Fruit fly (Drosophila melanogaster): ENCODE data around the gene Cat.
A peak's percentile ranks its signal among the peaks of the same experiment; 100 is the strongest.

The Cat gene

DNA sequence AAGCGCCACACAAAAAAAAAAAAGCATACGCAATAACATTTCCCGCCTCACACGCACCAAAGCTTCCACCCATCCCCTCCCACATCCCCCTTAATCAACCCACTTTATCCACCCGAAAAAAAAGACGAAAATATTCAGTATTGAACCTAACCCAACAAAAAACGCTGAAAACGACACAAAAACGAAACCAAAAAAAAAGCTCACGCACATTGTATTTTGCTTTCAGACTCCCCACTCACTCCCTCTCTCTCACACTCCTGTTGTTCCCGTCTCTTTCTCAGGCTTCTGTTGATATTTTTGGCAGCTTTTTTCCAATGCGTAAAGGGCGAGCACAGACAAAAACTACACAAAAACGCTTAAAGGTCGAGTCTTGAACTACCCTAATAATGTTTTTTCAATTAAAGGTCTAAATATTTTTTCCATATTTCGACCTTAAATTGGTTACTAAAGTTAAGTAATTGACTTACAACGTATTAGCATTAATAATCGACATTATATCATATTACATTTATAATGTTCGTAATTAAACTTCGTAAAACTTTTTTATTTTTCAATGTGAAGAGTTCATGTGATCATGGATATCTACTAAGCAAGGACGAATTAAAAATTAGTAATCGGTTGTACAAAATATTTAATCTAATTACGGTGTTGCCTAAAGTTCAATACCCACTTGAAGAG lies 35.8 kb upstream of the Cat start:
- peak; percentile 26 for TF ChIP-seq woc (GFP tag; optimal IDR thresholded peaks at IDR 0.05)
- no peak for TF ChIP-seq HLH106 (tag; optimal IDR thresholded peaks at IDR 0.05)
- TF ChIP-seq foxo (GFP tag; optimal IDR thresholded peaks at IDR 0.05) = peak in 1 of 2 experiments; percentile 23
- peak; percentile 4 for TF ChIP-seq fru (GFP tag; optimal IDR thresholded peaks at IDR 0.05)
- no peak for TF ChIP-seq usp (GFP tag; optimal IDR thresholded peaks at IDR 0.05)
- no peak for TF ChIP-seq dmrt93B (GFP tag; optimal IDR thresholded peaks at IDR 0.05)
- peak; percentile 29 for TF ChIP-seq sv (GFP tag; optimal IDR thresholded peaks at IDR 0.05)
- peak; percentile 18 for TF ChIP-seq Sp1 (GFP tag; optimal IDR thresholded peaks at IDR 0.05)

DNA sequence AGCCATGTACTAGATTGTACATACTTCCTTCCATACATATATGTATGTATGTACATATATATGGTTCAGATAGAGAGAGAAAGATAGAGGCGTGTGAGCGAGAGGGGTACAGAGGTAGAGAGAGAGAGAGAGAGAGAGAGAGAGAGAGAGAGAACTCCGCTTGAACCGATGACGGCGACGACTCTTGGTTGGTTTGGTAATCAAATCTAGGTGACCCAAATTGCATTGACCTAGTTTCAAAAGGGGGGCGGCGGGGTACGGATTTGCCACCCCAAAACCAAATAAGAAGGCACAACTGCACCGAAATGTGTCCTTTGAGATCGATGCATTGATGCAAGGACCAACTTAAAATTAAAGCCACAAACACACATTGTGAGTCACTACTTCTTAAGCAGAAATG lies 34.5 kb upstream of the Cat start:
- TF ChIP-seq dsf (GFP tag; optimal IDR thresholded peaks at IDR 0.05; ENCODE audit: borderline replicate concordance) (no peak), h (GFP tag; optimal IDR thresholded peaks at IDR 0.05) (no peak), psq (GFP tag; optimal IDR thresholded peaks at IDR 0.05) (no peak), N (GFP tag; optimal IDR thresholded peaks at IDR 0.05) (no peak), sage (GFP tag; optimal IDR thresholded peaks at IDR 0.05) (no peak), dmrt93B (GFP tag; optimal IDR thresholded peaks at IDR 0.05) (no peak), lola (GFP tag; optimal IDR thresholded peaks at IDR 0.05) (no peak), Abd-B (GFP tag; optimal IDR thresholded peaks at IDR 0.05) (no peak), HLH106 (tag; optimal IDR thresholded peaks at IDR 0.05) (no peak), OdsH (GFP tag; optimal IDR thresholded peaks at IDR 0.05) (no peak), pan (optimal IDR thresholded peaks at IDR 0.05) (no peak), CG32264 (GFP tag; optimal IDR thresholded peaks at IDR 0.05) (no peak), Rel (GFP tag; optimal IDR thresholded peaks at IDR 0.05) (no peak), Rel (tag; optimal IDR thresholded peaks at IDR 0.05) (no peak), Myc (optimal IDR thresholded peaks at IDR 0.05) (no peak), brk (GFP tag; optimal IDR thresholded peaks at IDR 0.05) (no peak), CG9705 (GFP tag; optimal IDR thresholded peaks at IDR 0.05) (no peak), jim (GFP tag; optimal IDR thresholded peaks at IDR 0.05) (no peak), Mio (GFP tag; optimal IDR thresholded peaks at IDR 0.05) (no peak)

DNA sequence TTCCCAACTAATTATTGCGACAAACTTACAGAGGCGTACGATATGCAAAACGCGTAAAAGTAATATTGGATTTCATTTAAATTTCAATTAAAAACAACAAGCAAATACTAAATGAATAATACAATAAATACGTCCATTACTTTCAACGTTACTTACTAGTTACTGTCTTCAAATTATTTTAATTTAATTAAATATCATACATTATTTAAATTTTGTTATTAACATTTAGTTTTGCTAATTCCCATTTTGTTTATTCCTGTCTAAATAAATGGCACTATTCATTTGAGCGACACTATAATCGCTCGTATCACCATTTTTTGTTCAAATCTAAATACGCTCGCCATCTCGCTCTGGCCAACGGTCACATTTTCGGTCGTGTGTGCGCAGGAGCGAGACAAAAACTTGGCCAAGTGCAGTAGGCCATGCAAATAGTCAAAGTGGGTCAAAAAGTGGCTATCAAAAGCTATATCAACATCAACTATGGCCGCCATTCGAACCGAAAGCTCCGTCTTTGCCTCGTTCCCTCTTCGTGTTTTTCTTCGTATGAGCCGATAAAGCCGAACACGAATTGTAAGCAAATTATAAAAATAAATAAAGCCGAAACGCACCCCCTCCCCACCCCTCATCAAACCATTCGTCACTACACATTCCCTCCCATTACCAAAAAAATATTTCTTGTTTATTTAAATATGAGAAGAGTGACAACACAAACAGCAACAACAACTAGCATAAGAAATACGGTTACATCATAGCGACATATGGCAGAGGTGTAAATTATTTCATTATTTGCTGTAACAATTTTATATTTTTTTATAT lies 33.0 kb upstream of the Cat start:
- TF ChIP-seq h (GFP tag; optimal IDR thresholded peaks at IDR 0.05) (no peak), HLH106 (tag; optimal IDR thresholded peaks at IDR 0.05) (no peak), foxo (GFP tag; optimal IDR thresholded peaks at IDR 0.05) (no peak), Dfd (GFP tag; optimal IDR thresholded peaks at IDR 0.05) (no peak), lola (GFP tag; optimal IDR thresholded peaks at IDR 0.05) (no peak), sv (GFP tag; optimal IDR thresholded peaks at IDR 0.05) (no peak), usp (GFP tag; optimal IDR thresholded peaks at IDR 0.05) (no peak), CG9705 (GFP tag; optimal IDR thresholded peaks at IDR 0.05) (no peak)

DNA sequence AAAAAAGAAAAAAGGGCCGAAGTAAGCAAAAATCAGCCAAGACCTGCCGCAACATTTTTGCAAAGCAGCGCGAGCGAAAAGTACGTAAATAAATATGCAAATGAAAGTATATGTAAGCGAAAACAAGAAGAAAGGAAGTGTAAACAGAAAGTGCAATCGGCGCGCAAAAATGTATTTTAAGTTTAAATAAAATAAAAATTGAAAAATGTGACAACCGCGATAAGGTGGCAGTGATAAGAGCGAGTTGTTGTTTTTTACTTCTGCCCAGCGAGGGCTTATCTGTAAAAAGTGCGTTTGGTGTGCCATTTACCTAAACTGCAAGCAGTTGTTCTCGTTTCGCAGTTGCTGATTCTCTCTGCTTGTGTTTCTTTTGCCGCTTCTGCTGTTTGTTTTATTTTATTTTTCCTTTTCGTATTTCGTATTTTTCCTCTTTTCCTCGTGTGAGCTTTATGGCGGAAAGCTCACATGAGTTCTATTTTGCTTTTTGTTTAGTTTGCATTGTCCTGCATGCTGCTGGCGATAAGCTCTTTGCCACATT lies 31.7 kb upstream of the Cat start:
- peak; percentile 41 for TF ChIP-seq Hnf4 (GFP tag; optimal IDR thresholded peaks at IDR 0.05)
- TF ChIP-seq Sp1 (GFP tag; optimal IDR thresholded peaks at IDR 0.05) = peak; percentile 27
- no peak for TF ChIP-seq Vsx2 (GFP tag; optimal IDR thresholded peaks at IDR 0.05; ENCODE audit: partially characterized antibody)
- TF ChIP-seq usp (GFP tag; optimal IDR thresholded peaks at IDR 0.05) = no peak
- no peak for TF ChIP-seq Dif (GFP tag; optimal IDR thresholded peaks at IDR 0.05; ENCODE audit: partially characterized antibody)
- TF ChIP-seq jim (GFP tag; optimal IDR thresholded peaks at IDR 0.05) = no peak
- peak; percentile 25 for TF ChIP-seq h (GFP tag; optimal IDR thresholded peaks at IDR 0.05)
- peak; percentile 15 for TF ChIP-seq dmrt93B (GFP tag; optimal IDR thresholded peaks at IDR 0.05)
- no peak for TF ChIP-seq Rel (GFP tag; optimal IDR thresholded peaks at IDR 0.05)
- TF ChIP-seq Rel (tag; optimal IDR thresholded peaks at IDR 0.05) = peak; percentile 8
- peak; percentile 60 for TF ChIP-seq tai (GFP tag; optimal IDR thresholded peaks at IDR 0.05)
- TF ChIP-seq Mio (GFP tag; optimal IDR thresholded peaks at IDR 0.05) = no peak
- TF ChIP-seq psq (GFP tag; optimal IDR thresholded peaks at IDR 0.05) = peak; percentile 59
- TF ChIP-seq OdsH (GFP tag; optimal IDR thresholded peaks at IDR 0.05) = peak; percentile 32
- peak; percentile 35 for TF ChIP-seq br (GFP tag; optimal IDR thresholded peaks at IDR 0.05)
- TF ChIP-seq HLH106 (tag; optimal IDR thresholded peaks at IDR 0.05) = no peak
- TF ChIP-seq dl (GFP tag; optimal IDR thresholded peaks at IDR 0.05; ENCODE audit: insufficient read depth in 1 of 2, partially characterized antibody in 2 of 2) = no peak
- peak; percentile 4 for TF ChIP-seq CrebA (GFP tag; optimal IDR thresholded peaks at IDR 0.05; ENCODE audit: borderline replicate concordance)
- TF ChIP-seq rgr (GFP tag; optimal IDR thresholded peaks at IDR 0.05) = peak; percentile 55
- TF ChIP-seq brk (GFP tag; optimal IDR thresholded peaks at IDR 0.05) = peak; percentile 31
- TF ChIP-seq sv (GFP tag; optimal IDR thresholded peaks at IDR 0.05) = no peak
- peak; percentile 47 for TF ChIP-seq CG9705 (GFP tag; optimal IDR thresholded peaks at IDR 0.05)

Measured in whole organism, wandering third instar larva.